Worm (Caenorhabditis elegans) whole organism, early embryonic: Measurements from ENCODE around the gene clc-22.

Experiments
- ama-1 ChIP-seq: fragments of 150-350 bp; optimal IDR thresholded peaks from 2 replicates; lab custom pipeline; 2014
- flt-1 ChIP-seq: fragments of 200-800 bp; sonication (Bioruptor generic); IDR thresholded peaks from 2 replicates; pipeline ENCODE4 v1.3.6; 2022; ENCODE audit warnings: missing genetic modification characterization, missing compliant biosample characterization
- sea-1 ChIP-seq: fragments of 200-800 bp; sonication (Bioruptor generic); conservative IDR thresholded peaks from 2 replicates; pipeline ENCODE4 v1.3.6; 2022; ENCODE audit warnings: missing genetic modification characterization, missing compliant biosample characterization

ce11 chrII:4028276-4028675 is 32.4 kb upstream of the clc-22 start, which contains the start of gene K07D4.9:
- TF ChIP-seq ama-1 (no peak), flt-1 (GFP tag; lab: Robert Waterston, UW) (no peak), sea-1 (GFP tag; lab: Robert Waterston, UW) (no peak)
